Fruit fly (Drosophila melanogaster): ENCODE data around the gene CG31523.

CG31523 gene

dm6 chr3R:4450721-4451120 is 28.3 kb downstream of the CG31523 start (continued):
- TF ChIP-seq nerfin-1 (tag; optimal IDR thresholded peaks at IDR 0.05) (no peak), ttk (GFP tag; IDR thresholded peaks at IDR 0.05) (no peak), aop (GFP tag; IDR thresholded peaks at IDR 0.05) (0 out of 2 replicates have a peak, but pooled peaks have one; percentile 12), az2 (GFP tag; optimal IDR thresholded peaks at IDR 0.05) (no peak), Eip74EF (GFP tag; optimal IDR thresholded peaks at IDR 0.05) (no peak), CG17385 (GFP tag; optimal IDR thresholded peaks at IDR 0.05) (no peak), CG5953 (GFP tag; IDR thresholded peaks at IDR 0.05) (0 out of 2 replicates have a peak, but pooled peaks have one; percentile 15), CG15011 (GFP tag; optimal IDR thresholded peaks at IDR 0.05) (no peak), Jarid2 (GFP tag; optimal IDR thresholded peaks at IDR 0.05) (peak; percentile 68), CG14860 (GFP tag; IDR thresholded peaks at IDR 0.05; ENCODE audit: partially characterized antibody) (no peak), slou (GFP tag; optimal IDR thresholded peaks at IDR 0.05) (no peak), NC2β (GFP tag; optimal IDR thresholded peaks at IDR 0.05) (no peak), pzg (GFP tag; optimal IDR thresholded peaks at IDR 0.05) (no peak), odd (GFP tag; optimal IDR thresholded peaks at IDR 0.05) (no peak), GATAe (GFP tag; conservative IDR thresholded peaks at IDR 0.05) (no peak), chm (GFP tag; IDR thresholded peaks at IDR 0.05) (peak; percentile 48; the same call in 1 of the 2 replicates), klu (GFP tag; IDR thresholded peaks at IDR 0.05) (no peak), zfh1 (GFP tag; IDR thresholded peaks at IDR 0.05) (0 out of 3 replicates have a peak, but pooled peaks have one; percentile 34), Stat92E (GFP tag; optimal IDR thresholded peaks at IDR 0.05) (no peak), gcm (GFP tag; optimal IDR thresholded peaks at IDR 0.05) (no peak), dmrt99B (tag; optimal IDR thresholded peaks at IDR 0.05) (no peak), CG9932 (GFP tag; IDR thresholded peaks at IDR 0.05) (0 out of 2 replicates have a peak, but pooled peaks have one; percentile 13), CG6654 (GFP tag; optimal IDR thresholded peaks at IDR 0.05) (no peak), bcd (GFP tag; optimal IDR thresholded peaks at IDR 0.05) (no peak), Dll (GFP tag; IDR thresholded peaks at IDR 0.05; ENCODE audit: partially characterized antibody) (no peak), grn (GFP tag; optimal IDR thresholded peaks at IDR 0.05) (no peak), CG7987 (GFP tag; optimal IDR thresholded peaks at IDR 0.05) (no peak), crp (GFP tag; optimal IDR thresholded peaks at IDR 0.05) (no peak), CG17568 (GFP tag; optimal IDR thresholded peaks at IDR 0.05) (no peak), bab2 (GFP tag; optimal IDR thresholded peaks at IDR 0.05) (no peak), maf-S (GFP tag; optimal IDR thresholded peaks at IDR 0.05) (no peak), pros (GFP tag; optimal IDR thresholded peaks at IDR 0.05) (peak; percentile 95), CG4707 (GFP tag; optimal IDR thresholded peaks at IDR 0.05) (no peak), CG8281 (tag; optimal IDR thresholded peaks at IDR 0.05) (no peak), CG18764 (GFP tag; optimal IDR thresholded peaks at IDR 0.05) (no peak), trh (GFP tag; optimal IDR thresholded peaks at IDR 0.05) (no peak), Scr (GFP tag; IDR thresholded peaks at IDR 0.05; ENCODE audit: partially characterized antibody) (no peak), CG2678 (tag; optimal IDR thresholded peaks at IDR 0.05) (no peak), Max (GFP tag; optimal IDR thresholded peaks at IDR 0.05) (no peak), abd-A (tag; optimal IDR thresholded peaks at IDR 0.05) (no peak), CG6813 (GFP tag; optimal IDR thresholded peaks at IDR 0.05) (no peak), ci (GFP tag; IDR thresholded peaks at IDR 0.05) (peak; percentile 33; the same call in 1 of the 3 replicates), exex (tag; optimal IDR thresholded peaks at IDR 0.05) (no peak), hkb (optimal IDR thresholded peaks at IDR 0.05) (no peak), hkb (GFP tag; IDR thresholded peaks at IDR 0.05) (no peak), CG16813 (GFP tag; IDR thresholded peaks at IDR 0.05; ENCODE audit: partially characterized antibody) (no peak), Hsf (GFP tag; optimal IDR thresholded peaks at IDR 0.05) (no peak), CG17361 (GFP tag; IDR thresholded peaks at IDR 0.05) (no peak), lilli (GFP tag; optimal IDR thresholded peaks at IDR 0.05) (no peak), Nf-YA (GFP tag; IDR thresholded peaks at IDR 0.05) (no peak)
